Worm (Caenorhabditis elegans) whole organism, young adult: ENCODE results near the gene nhr-129.
A peak's percentile ranks its signal among the peaks of the same experiment; 100 is the strongest.

ENCODE experiments used
- B0019.2 ChIP-seq: fragments of 200-800 bp; sonication (Bioruptor generic); conservative IDR thresholded peaks from 2 replicates; pipeline ENCODE4 v1.3.6; 2022; ENCODE audit warnings: missing genetic modification reagents, missing genetic modification characterization, missing compliant biosample characterization
- C17E4.6 ChIP-seq: fragments of 200-800 bp; sonication (Bioruptor generic); IDR thresholded peaks from 2 replicates; pipeline ENCODE4 v1.3.6; 2022; ENCODE audit warnings: missing genetic modification reagents, missing genetic modification characterization, missing compliant biosample characterization
- F10E7.11 ChIP-seq: sonication (generic microtip); optimal IDR thresholded peaks from 2 replicates; lab custom pipeline; 2017; ENCODE audit warnings: mild to moderate bottlenecking, missing genetic modification characterization, moderate library complexity, missing compliant biosample characterization
- F23B12.7 ChIP-seq: sonication (generic microtip); optimal IDR thresholded peaks from 2 replicates; lab custom pipeline; 2017; ENCODE audit warnings: missing genetic modification characterization, mild to moderate bottlenecking, missing compliant biosample characterization, antibody characterized with exemption, moderate library complexity; ENCODE audit not compliant: insufficient read depth
- F55B11.4 ChIP-seq: sonication (generic microtip); optimal IDR thresholded peaks from 2 replicates; lab custom pipeline; 2016; ENCODE audit warnings: missing compliant biosample characterization, missing genetic modification characterization, borderline replicate concordance; ENCODE audit not compliant: insufficient read depth
- K12H6.12 ChIP-seq: fragments of 200-800 bp; sonication (Bioruptor generic); optimal IDR thresholded peaks from 2 replicates; lab custom pipeline; 2018; ENCODE audit warnings: mild to moderate bottlenecking, missing genetic modification characterization, missing compliant biosample characterization
- Y95B8A.8 ChIP-seq: fragments of 200-800 bp; sonication (Bioruptor generic); IDR thresholded peaks from 2 replicates; pipeline ENCODE4 v1.3.6; 2022; ENCODE audit warnings: missing genetic modification reagents, missing genetic modification characterization, missing compliant biosample characterization
- atf-7 ChIP-seq: sonication (generic microtip); optimal IDR thresholded peaks from 2 replicates; lab custom pipeline; 2017; ENCODE audit warnings: mild to moderate bottlenecking, missing genetic modification characterization, missing compliant biosample characterization
- athp-1 ChIP-seq: sonication (generic microtip); optimal IDR thresholded peaks from 2 replicates; lab custom pipeline; 2017; ENCODE audit warnings: mild to moderate bottlenecking, missing genetic modification characterization, missing compliant biosample characterization
- attf-6 ChIP-seq: fragments of 200-800 bp; sonication (Bioruptor generic); IDR thresholded peaks from 2 replicates; pipeline ENCODE4 v1.3.6; 2022; ENCODE audit warnings: missing genetic modification reagents, missing genetic modification characterization, missing compliant biosample characterization
- ceh-100 ChIP-seq: fragments of 200-800 bp; sonication (Bioruptor generic); IDR thresholded peaks from 2 replicates; pipeline ENCODE4 v1.3.6; 2022; ENCODE audit warnings: missing genetic modification reagents, missing genetic modification characterization, missing compliant biosample characterization
- ceh-40 ChIP-seq: fragments of 200-800 bp; sonication (Bioruptor generic); IDR thresholded peaks from 2 replicates; pipeline ENCODE4 v1.3.6; 2022; ENCODE audit warnings: missing genetic modification characterization, missing compliant biosample characterization
- ceh-79 ChIP-seq: sonication (generic microtip); optimal IDR thresholded peaks from 2 replicates; lab custom pipeline; 2017; ENCODE audit warnings: mild to moderate bottlenecking, missing genetic modification characterization, missing compliant biosample characterization
- dox-1 ChIP-seq: fragments of 200-800 bp; sonication (Bioruptor generic); IDR thresholded peaks from 2 replicates; pipeline ENCODE4 v1.3.6; 2022; ENCODE audit warnings: missing genetic modification reagents, missing genetic modification characterization, missing compliant biosample characterization
- dpff-1 ChIP-seq: sonication (generic microtip); optimal IDR thresholded peaks from 2 replicates; lab custom pipeline; 2017; ENCODE audit warnings: mild to moderate bottlenecking, missing genetic modification characterization, missing compliant biosample characterization
- ets-4 ChIP-seq: fragments of 200-800 bp; sonication (Bioruptor generic); optimal IDR thresholded peaks from 2 replicates; lab custom pipeline; 2018; ENCODE audit warnings: mild to moderate bottlenecking, missing genetic modification characterization, missing compliant biosample characterization
- gei-17 ChIP-seq: fragments of 200-800 bp; sonication (Bioruptor generic); optimal IDR thresholded peaks from 2 replicates; lab custom pipeline; 2018; ENCODE audit warnings: mild to moderate bottlenecking, missing genetic modification characterization, missing compliant biosample characterization
- hsf-1 ChIP-seq: fragments of 200-800 bp; sonication (Bioruptor generic); IDR thresholded peaks from 2 replicates; pipeline ENCODE4 v1.3.6; 2022; ENCODE audit warnings: missing genetic modification reagents, missing genetic modification characterization, missing compliant biosample characterization
- let-526 ChIP-seq: fragments of 200-800 bp; sonication (Bioruptor generic); IDR thresholded peaks from 2 replicates; pipeline ENCODE4 v1.3.6; 2022; ENCODE audit warnings: missing genetic modification reagents, missing genetic modification characterization, missing compliant biosample characterization
- lin-26 ChIP-seq: fragments of 200-800 bp; sonication (Bioruptor generic); IDR thresholded peaks from 2 replicates; pipeline ENCODE4 v1.3.6; 2022; ENCODE audit warnings: missing genetic modification reagents, missing genetic modification characterization, missing compliant biosample characterization
- lin-35 ChIP-seq, 3 experiments: fragments of 150-350 bp in 2 of 3; sonication (generic microtip) in 1 of 3; optimal IDR thresholded peaks; 2 replicates each; lab custom pipeline; 2014 to 2018; ENCODE audit warnings: missing biosample characterization in 3 of 3, missing genetic modification characterization in 3 of 3, missing genetic modification reagents in 3 of 3
- lin-54 ChIP-seq: fragments of 200-800 bp; sonication (Bioruptor generic); optimal IDR thresholded peaks from 2 replicates; lab custom pipeline; 2018; ENCODE audit warnings: mild to moderate bottlenecking, missing genetic modification characterization, missing compliant biosample characterization
- madf-8 ChIP-seq: fragments of 200-800 bp; sonication (Bioruptor generic); conservative IDR thresholded peaks from 2 replicates; pipeline ENCODE4 v1.3.6; 2022; ENCODE audit warnings: missing genetic modification reagents, missing genetic modification characterization, missing compliant biosample characterization
- mcd-1 ChIP-seq: fragments of 200-800 bp; sonication (Bioruptor generic); IDR thresholded peaks from 2 replicates; pipeline ENCODE4 v1.3.6; 2022; ENCODE audit warnings: missing genetic modification reagents, missing genetic modification characterization, missing compliant biosample characterization
- mxl-1 ChIP-seq: sonication (generic microtip); optimal IDR thresholded peaks from 2 replicates; lab custom pipeline; 2016; ENCODE audit warnings: missing genetic modification characterization, missing compliant biosample characterization
- nhr-80 ChIP-seq: sonication (generic microtip); optimal IDR thresholded peaks from 2 replicates; lab custom pipeline; 2016; ENCODE audit warnings: missing genetic modification characterization, missing compliant biosample characterization
- rpc-1 ChIP-seq, 2 experiments: fragments of 150-350 bp in 1 of 2; sonication (generic microtip) in 1 of 2; optimal IDR thresholded peaks; 2 replicates each; lab custom pipeline; 2014 to 2018; ENCODE audit warnings: missing biosample characterization in 1 of 2, missing genetic modification characterization in 1 of 2, missing genetic modification reagents in 1 of 2, missing genotype in 1 of 2
- snpc-1.1 ChIP-seq: sonication (generic microtip); optimal IDR thresholded peaks from 2 replicates; lab custom pipeline; 2017; ENCODE audit warnings: missing genetic modification characterization, mild to moderate bottlenecking, missing compliant biosample characterization, antibody characterized with exemption, moderate library complexity, missing genotype, missing genetic modification reagents; ENCODE audit not compliant: insufficient read depth
- snpc-1.3 ChIP-seq: sonication (generic microtip); optimal IDR thresholded peaks from 2 replicates; lab custom pipeline; 2017; ENCODE audit warnings: missing genetic modification characterization, mild to moderate bottlenecking, missing compliant biosample characterization, antibody characterized with exemption, moderate library complexity, missing genotype, missing genetic modification reagents; ENCODE audit not compliant: insufficient read depth
- snpc-3.4 ChIP-seq: sonication (generic microtip); optimal IDR thresholded peaks from 2 replicates; lab custom pipeline; 2017; ENCODE audit warnings: missing genetic modification characterization, mild to moderate bottlenecking, missing compliant biosample characterization, antibody characterized with exemption, moderate library complexity, missing genotype, missing genetic modification reagents
- snpc-4 ChIP-seq, 5 experiments: fragments of 150-350 bp in 1 of 5; sonication (generic microtip) in 4 of 5; optimal IDR thresholded peaks; 2 replicates each; lab custom pipeline; 2014 to 2018; ENCODE audit warnings: missing genetic modification characterization in 5 of 5, missing biosample characterization in 3 of 5, antibody characterized with exemption in 2 of 5, mild to moderate bottlenecking in 2 of 5, missing compliant biosample characterization in 2 of 5, missing genotype in 2 of 5, moderate library complexity in 2 of 5, missing genetic modification reagents in 1 of 5
- sptf-2 ChIP-seq: fragments of 200-800 bp; sonication (Bioruptor generic); optimal IDR thresholded peaks from 2 replicates; lab custom pipeline; 2018; ENCODE audit warnings: mild to moderate bottlenecking, missing genetic modification characterization, missing compliant biosample characterization
- tbp1 ChIP-seq: fragments of 200-800 bp; sonication (Bioruptor generic); optimal IDR thresholded peaks from 2 replicates; lab custom pipeline; 2018; ENCODE audit warnings: mild to moderate bottlenecking, missing genetic modification characterization, missing compliant biosample characterization
- ztf-18 ChIP-seq: sonication (generic microtip); optimal IDR thresholded peaks from 2 replicates; lab custom pipeline; 2016; ENCODE audit warnings: missing genotype, mild to moderate bottlenecking, missing genetic modification characterization, missing compliant biosample characterization

Gene nhr-129

DNA sequence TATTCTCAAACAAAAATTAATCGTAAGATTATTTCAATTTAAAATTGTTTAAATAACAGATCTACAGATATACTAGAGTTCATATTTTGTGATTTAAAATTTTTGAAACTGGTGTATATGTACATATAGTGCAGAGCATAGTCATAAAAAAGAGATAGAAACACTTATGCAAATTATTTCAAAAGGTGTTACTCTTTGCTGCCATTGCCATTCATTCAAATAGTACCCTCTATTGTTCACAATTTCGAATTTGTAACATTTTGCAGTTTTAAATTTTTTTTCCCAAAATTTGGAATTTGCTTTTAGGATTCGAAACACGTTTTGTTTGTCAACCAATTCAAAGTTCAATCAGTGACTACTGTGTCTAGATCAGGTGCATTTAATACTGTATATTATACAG is 29.4 kb upstream of the nhr-129 start, which contains the start of gene F32H5.4:
F32H5.4 (plus strand) TSS at position 301 of the 400 bp plus-strand sequence.
- TF ChIP-seq ceh-79 (tag; lab: Kevin White, UChicago) (no peak), madf-8 (no peak), B0019.2 (no peak), F55B11.4 (tag; lab: Kevin White, UChicago) (no peak), snpc-1.3 (tag; lab: Kevin White, UChicago) (no peak), mxl-1 (no peak), lin-54 (GFP tag; lab: Kevin White, UChicago) (no peak), C17E4.6 (GFP tag; lab: Robert Waterston, UW) (no peak), K12H6.12 (no peak), F23B12.7 (tag; lab: Kevin White, UChicago) (no peak)

DNA sequence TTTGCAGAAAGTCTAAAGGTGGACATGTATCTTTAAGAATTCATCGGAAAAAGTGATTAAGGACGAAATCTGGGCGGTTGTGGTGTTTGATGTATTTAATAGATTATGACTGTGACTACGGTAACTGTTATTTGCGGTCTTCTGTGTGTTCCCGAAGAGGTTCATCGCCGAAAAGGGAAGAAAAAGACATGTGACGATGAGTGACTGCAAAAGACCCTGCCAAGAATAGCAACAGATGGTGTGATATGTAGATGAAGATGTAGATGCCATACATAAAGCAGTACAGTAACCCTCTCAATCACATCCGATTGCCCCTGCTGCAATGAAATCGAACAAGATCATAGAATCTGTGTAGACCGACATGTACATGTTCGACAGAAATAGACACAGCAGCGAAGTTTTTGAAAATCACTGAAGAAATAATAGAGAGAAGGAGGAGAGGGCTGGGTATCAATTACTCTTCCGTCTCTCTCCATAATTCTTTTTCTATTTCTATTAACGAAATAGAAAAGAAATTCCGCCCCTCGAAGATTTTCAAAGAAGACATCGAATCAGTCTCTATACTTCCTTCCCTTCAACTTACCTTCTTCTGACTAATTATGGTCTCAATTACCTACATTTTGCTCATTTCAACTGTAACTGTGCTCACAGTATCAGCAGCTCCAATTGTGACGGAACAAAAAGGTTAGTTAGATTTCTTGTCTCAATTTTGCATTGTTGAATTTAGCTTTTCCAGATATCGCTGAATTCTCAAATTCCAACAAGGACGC is 28.2 kb upstream of the nhr-129 start, which contains the start of gene F32H5.3:
F32H5.3 (plus strand) TSS at position 513 of the 770 bp plus-strand sequence.
- TF ChIP-seq dpff-1 (tag; lab: Kevin White, UChicago): no peak
- TF ChIP-seq snpc-3.4 (tag; lab: Kevin White, UChicago): no peak
- TF ChIP-seq snpc-4 (GFP tag; optimal IDR thresholded peaks at IDR 0.05; lab: Kevin White, UChicago): no peak
- TF ChIP-seq snpc-4 (tag; optimal IDR thresholded peaks at IDR 0.05; lab: Kevin White, UChicago): no peak
- no peak for TF ChIP-seq rpc-1 (optimal IDR thresholded peaks at IDR 0.05; lab: Kevin White, UChicago)
- no peak for TF ChIP-seq rpc-1 (tag; optimal IDR thresholded peaks at IDR 0.05; lab: Kevin White, UChicago)
- no peak for TF ChIP-seq mcd-1 (GFP tag; lab: Robert Waterston, UW)
- TF ChIP-seq lin-26 (GFP tag; lab: Robert Waterston, UW): no peak
- no peak for TF ChIP-seq athp-1 (tag; lab: Kevin White, UChicago)
- TF ChIP-seq ets-4 (GFP tag; lab: Kevin White, UChicago): no peak
- no peak for TF ChIP-seq sptf-2 (GFP tag; lab: Kevin White, UChicago)
- no peak for TF ChIP-seq let-526 (GFP tag; lab: Robert Waterston, UW)
- no peak for TF ChIP-seq dox-1 (GFP tag; lab: Robert Waterston, UW)
- TF ChIP-seq ceh-40 (GFP tag; lab: Robert Waterston, UW): no peak

DNA sequence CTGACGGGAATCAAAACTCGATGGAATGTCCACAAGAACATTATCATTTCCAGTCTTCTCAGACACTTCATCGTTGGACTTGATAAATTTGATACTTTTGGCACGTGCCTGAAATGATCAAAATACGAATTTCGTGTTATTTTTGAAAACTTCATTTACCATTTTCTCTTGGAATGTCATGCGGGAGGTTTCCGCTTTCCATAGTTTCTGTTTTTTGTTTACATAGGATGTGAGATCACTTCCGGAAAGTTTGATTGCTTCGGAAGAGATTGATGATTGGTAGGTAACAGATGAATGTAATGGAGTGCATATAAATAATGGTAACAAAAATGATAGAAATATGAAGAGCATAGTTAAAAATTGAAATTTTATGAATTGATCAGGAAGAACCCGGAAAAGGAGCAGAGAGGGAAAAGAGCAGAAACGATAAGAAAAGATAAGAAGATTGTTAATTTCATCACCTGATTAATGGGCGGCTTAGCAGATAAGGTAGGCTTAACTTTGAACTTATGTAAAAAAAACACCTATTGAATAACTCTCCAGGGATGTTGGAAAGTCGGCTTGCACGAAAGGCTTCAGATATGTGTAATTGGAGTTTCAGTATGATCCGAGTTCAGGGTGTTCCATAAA is 26.9 kb upstream of the nhr-129 start, which contains the start of gene F32H5.1:
F32H5.1 (minus strand) TSS at position 386 of the 630 bp plus-strand sequence.
- TF ChIP-seq nhr-80: peak; percentile 59
- no peak for TF ChIP-seq ceh-100
- 0 out of 2 replicates have a peak, but pooled peaks have one; percentile 29 for TF ChIP-seq Y95B8A.8 (GFP tag; lab: Robert Waterston, UW)
- no peak for TF ChIP-seq C17E4.6 (GFP tag; lab: Robert Waterston, UW)

DNA sequence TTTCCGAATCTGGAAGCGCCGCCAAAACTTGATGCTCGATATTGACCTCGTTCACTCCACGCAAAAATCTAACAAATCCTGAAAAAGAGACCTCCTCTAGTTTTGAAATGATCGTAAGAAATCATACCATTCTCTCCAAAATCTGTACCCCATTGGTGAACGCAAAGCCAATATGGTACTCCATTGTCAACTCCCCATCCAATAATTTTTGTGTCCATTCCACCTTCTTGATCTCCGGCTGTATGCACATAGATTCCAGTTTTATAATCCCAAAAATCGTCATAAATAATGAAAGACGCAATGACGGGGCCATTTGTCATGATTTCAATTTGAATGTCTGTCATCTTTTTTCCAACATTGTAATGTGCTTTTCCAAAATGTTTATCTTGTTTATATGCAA is 25.4 kb upstream of the nhr-129 start:
- TF ChIP-seq snpc-1.1 (tag; lab: Kevin White, UChicago) (no peak), hsf-1 (no peak), tbp1 (no peak), ztf-18 (no peak), dpff-1 (tag; lab: Kevin White, UChicago) (no peak), attf-6 (GFP tag; lab: Robert Waterston, UW) (no peak), gei-17 (GFP tag; lab: Kevin White, UChicago) (no peak), atf-7 (tag; lab: Kevin White, UChicago) (no peak), F10E7.11 (tag; lab: Kevin White, UChicago) (no peak), lin-35 (GFP tag; optimal IDR thresholded peaks at IDR 0.05; lab: Kevin White, UChicago) (no peak)
